Worm (Caenorhabditis elegans): ENCODE measurements around the gene F22B3.10.

Gene F22B3.10

DNA sequence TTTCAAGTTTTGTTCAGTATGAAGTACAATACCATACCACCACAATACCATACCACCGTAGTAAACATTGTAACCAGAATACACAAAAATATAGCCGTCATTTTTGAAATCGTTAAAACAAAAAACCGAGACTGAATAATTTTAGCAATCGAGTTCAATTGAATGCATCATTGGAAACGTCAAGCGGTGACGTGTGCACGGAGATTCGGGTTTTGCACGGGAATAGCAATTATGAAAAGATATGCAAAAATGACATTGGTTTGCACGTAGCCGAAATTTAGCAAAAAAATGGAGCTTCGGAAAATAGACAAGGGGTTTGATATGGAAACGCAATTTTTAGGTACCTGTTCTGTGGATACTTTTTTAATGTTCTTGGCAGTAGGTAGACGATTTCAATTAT, at the start of gene F22B3.10:
Gene F22B3.10, minus strand, starts transcription at position 101 of the 400 bp plus-strand sequence.
- TF ChIP-seq B0310.2 (tag; optimal IDR thresholded peaks at IDR 0.05): no peak
- TF ChIP-seq sea-1 (GFP tag; conservative IDR thresholded peaks at IDR 0.05): no peak

DNA sequence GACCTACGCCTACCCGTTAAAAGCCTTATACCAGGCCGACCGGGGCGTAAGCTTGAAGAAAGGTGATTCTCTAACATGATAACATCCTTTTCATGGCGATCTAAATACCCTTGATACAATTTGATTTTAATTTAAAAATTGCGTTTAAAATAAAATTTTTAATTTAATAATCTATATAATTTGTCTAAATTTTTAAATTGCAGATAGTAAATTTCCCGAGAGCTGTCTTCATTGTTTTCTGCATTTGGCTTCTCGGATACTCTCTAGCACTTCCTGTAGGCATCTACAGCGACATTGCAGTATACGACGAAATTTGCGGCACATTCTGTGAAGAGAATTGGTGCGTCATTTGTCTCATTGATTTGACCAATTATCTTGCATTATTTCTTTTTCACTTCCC, 46.5 kb upstream of the F22B3.10 start:
- TF ChIP-seq tra-4 (tag; optimal IDR thresholded peaks at IDR 0.05) (no peak), hmg-4 (GFP tag; optimal IDR thresholded peaks at IDR 0.05) (no peak), B0310.2 (tag; optimal IDR thresholded peaks at IDR 0.05) (no peak), scrt-1 (GFP tag; IDR thresholded peaks at IDR 0.05) (no peak), ceh-36 (tag; optimal IDR thresholded peaks at IDR 0.05) (no peak), F13C5.2 (tag; optimal IDR thresholded peaks at IDR 0.05) (no peak), hmbx-1 (tag; optimal IDR thresholded peaks at IDR 0.05) (no peak), flt-1 (GFP tag; IDR thresholded peaks at IDR 0.05) (no peak), ama-1 (optimal IDR thresholded peaks at IDR 0.05) (no peak), sea-1 (GFP tag; conservative IDR thresholded peaks at IDR 0.05) (no peak), ceh-13 (GFP tag; optimal IDR thresholded peaks at IDR 0.05) (no peak), tbx-11 (GFP tag; IDR thresholded peaks at IDR 0.05) (no peak), ets-7 (tag; optimal IDR thresholded peaks at IDR 0.05) (no peak)

DNA sequence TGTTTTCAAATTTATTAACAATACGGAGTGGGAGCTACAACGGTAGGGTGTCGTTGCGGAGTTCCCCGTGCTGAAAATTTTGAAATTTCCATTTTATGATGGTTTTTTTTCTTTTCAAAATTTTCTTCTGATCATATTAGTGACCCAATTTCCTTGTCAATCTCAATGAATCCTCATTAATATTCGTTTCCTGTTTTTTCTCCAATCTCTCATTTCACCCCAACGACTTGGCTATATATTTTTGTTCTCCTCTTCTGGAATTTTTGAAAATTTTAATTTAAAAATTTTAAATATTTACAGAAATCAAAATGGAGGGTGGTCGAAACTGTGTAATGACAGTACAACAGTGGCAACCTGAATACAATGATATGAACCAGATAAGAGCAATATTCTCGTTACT, 44.9 kb upstream of the F22B3.10 start, which contains the start of gene npr-3:
Gene npr-3, plus strand, starts transcription at position 301 of the 400 bp plus-strand sequence.
- TF ChIP-seq scrt-1 (GFP tag; IDR thresholded peaks at IDR 0.05) (no peak), ceh-36 (tag; optimal IDR thresholded peaks at IDR 0.05) (no peak), B0310.2 (tag; optimal IDR thresholded peaks at IDR 0.05) (no peak), pes-1 (GFP tag; IDR thresholded peaks at IDR 0.05) (no peak), tbx-11 (GFP tag; IDR thresholded peaks at IDR 0.05) (no peak), hmg-4 (GFP tag; optimal IDR thresholded peaks at IDR 0.05) (no peak), sea-1 (GFP tag; conservative IDR thresholded peaks at IDR 0.05) (no peak), ets-7 (tag; optimal IDR thresholded peaks at IDR 0.05) (no peak), tbx-37 (GFP tag; conservative IDR thresholded peaks at IDR 0.05) (no peak), ceh-13 (GFP tag; optimal IDR thresholded peaks at IDR 0.05) (no peak), aly-1 (tag; optimal IDR thresholded peaks at IDR 0.05) (no peak), hnd-1 (tag; optimal IDR thresholded peaks at IDR 0.05) (no peak), hmbx-1 (tag; optimal IDR thresholded peaks at IDR 0.05) (no peak), ama-1 (optimal IDR thresholded peaks at IDR 0.05) (no peak)

DNA sequence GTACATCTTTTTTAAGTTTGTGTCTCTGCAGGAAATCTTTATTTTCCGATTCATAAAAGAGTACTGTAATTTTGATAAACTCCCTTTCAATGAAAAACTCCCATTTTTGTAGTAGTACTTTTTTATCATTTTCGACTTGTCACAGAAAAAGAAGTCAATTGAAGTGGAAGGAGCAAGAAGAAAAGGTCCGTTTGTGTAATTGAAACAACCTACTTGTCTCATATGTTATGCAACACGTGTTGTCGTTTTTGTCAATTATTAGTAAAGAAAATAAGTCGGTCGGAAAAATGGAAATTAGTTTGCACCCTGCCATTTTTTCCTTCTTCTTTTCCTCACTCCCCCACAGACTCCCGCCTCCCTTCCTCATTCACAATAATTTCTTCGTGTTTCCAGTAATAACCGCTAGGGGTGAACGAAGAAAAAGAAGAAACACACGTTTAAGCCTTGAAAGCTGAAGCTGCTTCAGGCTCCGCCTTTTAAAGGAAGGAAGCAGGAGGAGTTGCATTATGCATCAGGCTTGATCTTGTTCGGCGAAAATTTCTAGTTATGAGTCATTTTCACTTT, 44.0 kb upstream of the F22B3.10 start:
- TF ChIP-seq tra-4 (tag; optimal IDR thresholded peaks at IDR 0.05): no peak
- no peak for TF ChIP-seq ceh-36 (tag; optimal IDR thresholded peaks at IDR 0.05)
- no peak for TF ChIP-seq B0310.2 (tag; optimal IDR thresholded peaks at IDR 0.05)
- no peak for TF ChIP-seq sea-1 (GFP tag; conservative IDR thresholded peaks at IDR 0.05)
- TF ChIP-seq pes-1 (GFP tag; IDR thresholded peaks at IDR 0.05): no peak
- TF ChIP-seq tbx-37 (GFP tag; conservative IDR thresholded peaks at IDR 0.05): no peak
- no peak for TF ChIP-seq tbx-11 (GFP tag; IDR thresholded peaks at IDR 0.05)

DNA sequence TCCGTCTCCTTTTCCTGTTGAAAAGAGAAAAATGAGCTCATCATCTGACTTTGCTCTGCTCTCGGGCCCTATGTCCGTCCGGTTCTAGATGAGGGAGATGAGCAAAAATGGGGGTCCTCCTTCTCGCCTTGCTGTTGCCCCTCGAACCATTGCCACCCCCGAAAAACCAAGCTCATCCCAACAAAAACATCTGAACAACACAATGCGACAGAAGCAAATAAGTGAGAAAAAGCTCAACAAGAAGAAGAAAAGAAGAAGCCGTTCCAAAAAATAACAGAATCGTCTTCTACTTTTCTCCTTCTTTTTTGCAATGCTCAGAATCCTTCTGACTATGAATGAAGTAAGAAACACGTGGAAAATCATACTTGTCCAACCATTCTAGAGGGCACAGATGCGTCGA, 41.0 kb upstream of the F22B3.10 start:
- TF ChIP-seq hmg-4 (GFP tag; optimal IDR thresholded peaks at IDR 0.05): no peak
- no peak for TF ChIP-seq aly-1 (tag; optimal IDR thresholded peaks at IDR 0.05)
- no peak for TF ChIP-seq tbx-11 (GFP tag; IDR thresholded peaks at IDR 0.05)
- TF ChIP-seq ama-1 (optimal IDR thresholded peaks at IDR 0.05): no peak
- TF ChIP-seq tbx-37 (GFP tag; conservative IDR thresholded peaks at IDR 0.05): no peak
- no peak for TF ChIP-seq ets-7 (tag; optimal IDR thresholded peaks at IDR 0.05)
- TF ChIP-seq ceh-36 (tag; optimal IDR thresholded peaks at IDR 0.05): no peak
- TF ChIP-seq hmbx-1 (tag; optimal IDR thresholded peaks at IDR 0.05): no peak

DNA sequence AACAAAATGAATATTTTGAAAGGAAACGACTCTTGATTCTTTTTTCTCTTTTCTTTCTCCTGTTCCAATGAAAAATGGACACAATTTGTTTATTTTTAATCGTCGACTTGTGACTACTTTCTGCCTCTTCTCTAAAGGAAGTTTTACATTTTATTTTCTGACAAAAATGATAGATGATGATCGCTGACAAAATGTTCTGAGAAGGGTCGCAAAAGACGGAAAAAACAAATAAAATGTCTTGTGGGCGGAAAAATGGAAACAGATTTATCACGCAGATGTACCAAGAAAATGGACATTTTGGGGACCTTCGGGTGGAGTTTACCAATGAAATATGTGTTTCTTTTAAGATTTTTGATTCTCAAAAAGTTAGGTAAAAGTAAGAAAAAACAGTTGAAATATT, 38.1 kb upstream of the F22B3.10 start:
- TF ChIP-seq flt-1 (GFP tag; IDR thresholded peaks at IDR 0.05) (no peak), tra-4 (tag; optimal IDR thresholded peaks at IDR 0.05) (no peak), sea-1 (GFP tag; conservative IDR thresholded peaks at IDR 0.05) (no peak), ets-7 (tag; optimal IDR thresholded peaks at IDR 0.05) (no peak), tbx-11 (GFP tag; IDR thresholded peaks at IDR 0.05) (no peak), hmbx-1 (tag; optimal IDR thresholded peaks at IDR 0.05) (no peak), B0310.2 (tag; optimal IDR thresholded peaks at IDR 0.05) (no peak), scrt-1 (GFP tag; IDR thresholded peaks at IDR 0.05) (no peak), pes-1 (GFP tag; IDR thresholded peaks at IDR 0.05) (no peak), tbx-37 (GFP tag; conservative IDR thresholded peaks at IDR 0.05) (no peak), hmg-4 (GFP tag; optimal IDR thresholded peaks at IDR 0.05) (no peak), hnd-1 (tag; optimal IDR thresholded peaks at IDR 0.05) (no peak), ama-1 (optimal IDR thresholded peaks at IDR 0.05) (no peak), F13C5.2 (tag; optimal IDR thresholded peaks at IDR 0.05) (no peak), ceh-36 (tag; optimal IDR thresholded peaks at IDR 0.05) (no peak), ceh-13 (GFP tag; optimal IDR thresholded peaks at IDR 0.05) (no peak), aly-1 (tag; optimal IDR thresholded peaks at IDR 0.05) (no peak)

DNA sequence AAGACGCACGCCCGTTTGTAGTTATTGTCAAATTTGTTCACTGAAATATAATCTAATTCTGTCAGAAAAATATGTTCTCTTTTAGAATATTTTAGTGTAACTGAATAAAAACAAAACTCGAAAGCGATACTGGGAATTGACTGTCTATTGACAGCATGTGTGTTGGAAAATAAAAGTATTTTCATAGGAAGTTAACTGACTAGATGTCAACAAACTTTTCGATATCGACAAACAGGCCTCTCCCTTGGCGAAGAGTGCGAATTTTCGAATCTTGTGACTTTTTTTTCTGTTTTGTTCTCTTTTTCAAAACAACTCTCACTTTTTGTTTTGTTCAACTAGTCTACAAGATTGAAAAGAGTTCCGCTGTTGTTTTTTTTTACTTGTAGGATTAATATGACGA, 23.4 kb upstream of the F22B3.10 start:
- no peak for TF ChIP-seq pes-1 (GFP tag; IDR thresholded peaks at IDR 0.05)
- TF ChIP-seq tra-4 (tag; optimal IDR thresholded peaks at IDR 0.05): no peak
- TF ChIP-seq hmg-4 (GFP tag; optimal IDR thresholded peaks at IDR 0.05): no peak
- TF ChIP-seq ets-7 (tag; optimal IDR thresholded peaks at IDR 0.05): no peak
- TF ChIP-seq scrt-1 (GFP tag; IDR thresholded peaks at IDR 0.05): no peak
- no peak for TF ChIP-seq tbx-11 (GFP tag; IDR thresholded peaks at IDR 0.05)
- no peak for TF ChIP-seq ceh-13 (GFP tag; optimal IDR thresholded peaks at IDR 0.05)
- no peak for TF ChIP-seq ama-1 (optimal IDR thresholded peaks at IDR 0.05)
- TF ChIP-seq flt-1 (GFP tag; IDR thresholded peaks at IDR 0.05): no peak
- no peak for TF ChIP-seq sea-1 (GFP tag; conservative IDR thresholded peaks at IDR 0.05)
- no peak for TF ChIP-seq aly-1 (tag; optimal IDR thresholded peaks at IDR 0.05)
- TF ChIP-seq tbx-37 (GFP tag; conservative IDR thresholded peaks at IDR 0.05): no peak
- TF ChIP-seq ceh-36 (tag; optimal IDR thresholded peaks at IDR 0.05): no peak
- no peak for TF ChIP-seq B0310.2 (tag; optimal IDR thresholded peaks at IDR 0.05)
- TF ChIP-seq hnd-1 (tag; optimal IDR thresholded peaks at IDR 0.05): no peak
- no peak for TF ChIP-seq F13C5.2 (tag; optimal IDR thresholded peaks at IDR 0.05)
- TF ChIP-seq hmbx-1 (tag; optimal IDR thresholded peaks at IDR 0.05): no peak

DNA sequence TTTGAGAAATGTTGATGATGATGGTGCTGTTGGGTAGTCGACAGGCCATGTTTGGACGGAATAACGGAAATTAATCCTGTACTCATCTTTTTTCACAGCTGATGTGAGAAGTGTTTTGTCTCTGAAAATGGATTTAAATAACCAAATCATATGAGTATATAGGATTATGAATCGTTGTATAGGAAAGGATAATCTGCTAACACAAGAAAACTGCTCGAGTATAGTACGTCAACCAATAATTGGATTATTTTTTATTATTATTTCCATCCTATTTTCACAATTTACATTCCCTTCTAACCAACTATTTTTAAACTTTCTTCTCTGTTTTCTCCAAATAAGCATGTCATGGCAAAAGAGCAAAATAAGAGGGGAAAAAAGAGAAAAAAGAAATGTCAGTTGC, 20.9 kb upstream of the F22B3.10 start:
- TF ChIP-seq aly-1 (tag; optimal IDR thresholded peaks at IDR 0.05): no peak
- TF ChIP-seq pes-1 (GFP tag; IDR thresholded peaks at IDR 0.05): no peak
- TF ChIP-seq ceh-36 (tag; optimal IDR thresholded peaks at IDR 0.05): no peak
- TF ChIP-seq tbx-11 (GFP tag; IDR thresholded peaks at IDR 0.05): no peak
- TF ChIP-seq B0310.2 (tag; optimal IDR thresholded peaks at IDR 0.05): no peak
- no peak for TF ChIP-seq scrt-1 (GFP tag; IDR thresholded peaks at IDR 0.05)
- TF ChIP-seq F13C5.2 (tag; optimal IDR thresholded peaks at IDR 0.05): no peak
- no peak for TF ChIP-seq hnd-1 (tag; optimal IDR thresholded peaks at IDR 0.05)
- no peak for TF ChIP-seq flt-1 (GFP tag; IDR thresholded peaks at IDR 0.05)
- TF ChIP-seq sea-1 (GFP tag; conservative IDR thresholded peaks at IDR 0.05): no peak
- TF ChIP-seq ceh-13 (GFP tag; optimal IDR thresholded peaks at IDR 0.05): no peak
- no peak for TF ChIP-seq tbx-37 (GFP tag; conservative IDR thresholded peaks at IDR 0.05)
- no peak for TF ChIP-seq hmbx-1 (tag; optimal IDR thresholded peaks at IDR 0.05)
- TF ChIP-seq ama-1 (optimal IDR thresholded peaks at IDR 0.05): no peak
- TF ChIP-seq hmg-4 (GFP tag; optimal IDR thresholded peaks at IDR 0.05): no peak
- TF ChIP-seq tra-4 (tag; optimal IDR thresholded peaks at IDR 0.05): no peak
- no peak for TF ChIP-seq ets-7 (tag; optimal IDR thresholded peaks at IDR 0.05)
